Fruit fly (Drosophila melanogaster) S2 (cell line): ENCODE results near the gene TkR99D.

Source experiments
- CG8478 ChIP-seq: fragments of >200 bp; optimal IDR thresholded peaks from 2 replicates; lab custom pipeline; 2018
- CTCF ChIP-seq, 2 experiments: fragments of >200 bp; optimal IDR thresholded peaks; 2 replicates each; lab custom pipeline; 2018

DNA sequence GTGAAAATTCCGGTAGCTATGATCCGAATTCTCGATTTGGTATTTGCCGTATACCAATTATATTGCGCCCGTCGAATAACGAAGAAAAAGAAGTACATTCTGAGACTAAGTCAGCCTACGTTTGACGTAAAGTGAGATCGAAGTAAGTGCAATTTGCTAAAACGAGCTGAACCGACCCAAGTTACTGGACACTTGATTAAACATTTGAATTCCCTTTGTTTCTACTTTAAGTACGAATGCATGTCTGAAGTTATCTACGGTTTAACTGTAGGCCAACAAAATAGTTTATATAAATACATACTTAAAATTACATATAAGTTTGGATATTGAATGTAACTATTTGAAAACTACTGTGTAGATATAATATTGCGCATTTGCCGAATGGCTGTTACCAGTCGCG is 39.0 kb downstream of the TkR99D start, which contains the start of gene alpha-Man-Ic:
- TF ChIP-seq CG8478 (lab: Kevin White, UChicago) (no peak), CTCF (optimal IDR thresholded peaks at IDR 0.05; lab: Kevin White, UChicago) (no peak)
